Fruit fly (Drosophila melanogaster) whole organism, adult: ENCODE results near the gene COX7AL2.

ENCODE experiments used
- CG11617 ChIP-seq: fragments of 200-800 bp; sonication (Bioruptor generic); optimal IDR thresholded peaks from 2 replicates; lab custom pipeline; 2017; ENCODE audit warnings: mild to moderate bottlenecking, missing biosample characterization, missing genetic modification reagents, missing genetic modification characterization
- CG12768 ChIP-seq: fragments of 200-800 bp; sonication (Bioruptor generic); optimal IDR thresholded peaks from 2 replicates; lab custom pipeline; 2017; ENCODE audit warnings: missing biosample characterization, missing genetic modification characterization, mild to moderate bottlenecking, moderate library complexity, missing genetic modification reagents
- CG14711 ChIP-seq: fragments of 200-800 bp; sonication (Bioruptor generic); optimal IDR thresholded peaks from 2 replicates; lab custom pipeline; 2018; ENCODE audit warnings: missing biosample characterization, mild to moderate bottlenecking, missing genetic modification characterization, moderate library complexity
- CG1620 ChIP-seq: fragments of 200-800 bp; sonication (Bioruptor generic); optimal IDR thresholded peaks from 2 replicates; lab custom pipeline; 2016; ENCODE audit warnings: missing biosample characterization, missing genetic modification characterization
- CG33017 ChIP-seq: fragments of 200-800 bp; sonication (Bioruptor generic); optimal IDR thresholded peaks from 2 replicates; lab custom pipeline; 2018; ENCODE audit warnings: missing biosample characterization, mild to moderate bottlenecking, missing genetic modification characterization, moderate library complexity
- CG5204 ChIP-seq: fragments of 200-800 bp; sonication (Bioruptor generic); optimal IDR thresholded peaks from 2 replicates; lab custom pipeline; 2016; ENCODE audit warnings: missing biosample characterization, missing genetic modification characterization
- CG7045 ChIP-seq: fragments of 200-800 bp; sonication (Bioruptor generic); optimal IDR thresholded peaks from 2 replicates; lab custom pipeline; 2017; ENCODE audit warnings: missing biosample characterization, mild to moderate bottlenecking, missing genetic modification characterization
- CG7101 ChIP-seq: fragments of 200-800 bp; sonication (Bioruptor generic); optimal IDR thresholded peaks from 2 replicates; lab custom pipeline; 2018; ENCODE audit warnings: missing biosample characterization, mild to moderate bottlenecking, missing genetic modification characterization, moderate library complexity
- Clk ChIP-seq: fragments of 200-800 bp; sonication (Bioruptor generic); optimal IDR thresholded peaks from 2 replicates; lab custom pipeline; 2017; ENCODE audit warnings: missing biosample characterization, missing genetic modification characterization
- Crg-1 ChIP-seq: fragments of 200-800 bp; sonication (Bioruptor generic); optimal IDR thresholded peaks from 2 replicates; lab custom pipeline; 2016; ENCODE audit warnings: missing biosample characterization, missing genetic modification characterization
- Hr96 ChIP-seq: fragments of 200-800 bp; sonication (Bioruptor generic); optimal IDR thresholded peaks from 2 replicates; lab custom pipeline; 2016; ENCODE audit warnings: missing biosample characterization, missing genetic modification characterization
- Mnt ChIP-seq: fragments of 200-800 bp; sonication (Bioruptor generic); optimal IDR thresholded peaks from 2 replicates; lab custom pipeline; 2016; ENCODE audit warnings: missing biosample characterization, mild to moderate bottlenecking, missing genetic modification characterization
- bab1 ChIP-seq: fragments of 200-800 bp; sonication (Bioruptor generic); optimal IDR thresholded peaks from 3 replicates; lab custom pipeline; 2019; ENCODE audit warnings: missing biosample characterization, mild to moderate bottlenecking, missing genetic modification characterization, moderate library complexity
- cic ChIP-seq: fragments of 200-800 bp; sonication (Bioruptor generic); optimal IDR thresholded peaks from 2 replicates; lab custom pipeline; 2017; ENCODE audit warnings: missing biosample characterization, mild to moderate bottlenecking, missing genetic modification characterization, moderate library complexity
- cnc ChIP-seq, 2 experiments: fragments of >200 bp; optimal IDR thresholded peaks; 2 replicates each; lab custom pipeline; 2017
- kay ChIP-seq: fragments of 200-800 bp; sonication (Bioruptor generic); peaks from one replicate; lab custom pipeline; 2016; ENCODE audit warnings: missing biosample characterization, missing genetic modification characterization, borderline replicate concordance
- ovo ChIP-seq: fragments of 200-800 bp; sonication (Bioruptor generic); optimal IDR thresholded peaks from 2 replicates; lab custom pipeline; 2016; ENCODE audit warnings: missing biosample characterization, missing genetic modification characterization
- pad ChIP-seq: fragments of 200-800 bp; sonication (Bioruptor generic); optimal IDR thresholded peaks from 3 replicates; lab custom pipeline; 2017; ENCODE audit warnings: missing biosample characterization, missing genetic modification characterization, mild to moderate bottlenecking, moderate library complexity, missing genetic modification reagents
- tj ChIP-seq: fragments of 200-800 bp; sonication (Bioruptor generic); optimal IDR thresholded peaks from 3 replicates; lab custom pipeline; 2017; ENCODE audit warnings: missing biosample characterization, mild to moderate bottlenecking, missing genetic modification characterization, moderate library complexity
- toe ChIP-seq: fragments of 200-800 bp; sonication (Bioruptor generic); optimal IDR thresholded peaks from 2 replicates; lab custom pipeline; 2016; ENCODE audit warnings: missing biosample characterization, missing genetic modification characterization

The COX7AL2 gene

dm6 chr2L:2180120-2180539 lies 17.6 kb downstream of the COX7AL2 start:
- TF ChIP-seq CG1620, result no peak
- TF ChIP-seq tj (GFP tag; lab: Kevin White, UChicago), result peak; percentile 2
- no peak for TF ChIP-seq CG12768 (GFP tag; lab: Kevin White, UChicago)
- no peak for TF ChIP-seq pad (GFP tag; lab: Kevin White, UChicago)
- TF ChIP-seq kay (GFP tag; lab: Kevin White, UChicago), result no peak
- no peak for TF ChIP-seq cnc (optimal IDR thresholded peaks at IDR 0.05; lab: Kevin White, UChicago)
- TF ChIP-seq Hr96 (GFP tag; lab: Kevin White, UChicago), result peak; percentile 10
- TF ChIP-seq CG11617, result no peak
- no peak for TF ChIP-seq CG5204 (GFP tag; lab: Kevin White, UChicago)
- peak; percentile 14 for TF ChIP-seq CG33017
- TF ChIP-seq Mnt (GFP tag; lab: Kevin White, UChicago), result no peak
- TF ChIP-seq Clk (GFP tag; lab: Kevin White, UChicago), result no peak
- peak; percentile 33 for TF ChIP-seq CG14711 (tag; lab: Kevin White, UChicago)
- peak; percentile 14 for TF ChIP-seq toe (GFP tag; lab: Kevin White, UChicago)
- no peak for TF ChIP-seq cic
- TF ChIP-seq Crg-1 (GFP tag; lab: Kevin White, UChicago), result no peak
- TF ChIP-seq bab1, result no peak
- peak; percentile 41 for TF ChIP-seq CG7101 (tag; lab: Kevin White, UChicago)
- TF ChIP-seq ovo (GFP tag; lab: Kevin White, UChicago), result no peak
- peak; percentile 25 for TF ChIP-seq CG7045 (GFP tag; lab: Kevin White, UChicago)

DNA sequence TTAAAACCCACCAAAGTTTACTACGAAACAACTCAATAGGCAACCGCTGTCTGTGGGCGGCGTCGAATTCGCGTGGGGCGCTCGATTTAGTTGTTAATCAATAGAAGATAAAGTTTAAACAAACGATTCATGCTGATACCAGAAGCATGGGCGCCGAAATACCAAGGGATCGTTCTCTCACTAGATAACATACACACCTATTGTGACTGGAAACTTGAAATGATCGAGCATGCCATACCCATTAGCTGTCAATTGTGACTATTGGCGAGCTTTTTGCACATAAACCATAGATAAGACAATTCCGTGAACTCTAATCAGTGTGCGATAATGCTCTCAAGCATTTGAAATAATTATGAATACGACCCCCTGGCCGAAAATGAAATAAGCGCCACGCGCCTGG lies 18.3 kb downstream of the COX7AL2 start:
- TF ChIP-seq CG12768 (GFP tag; lab: Kevin White, UChicago) (no peak), bab1 (no peak), ovo (GFP tag; lab: Kevin White, UChicago) (no peak), cic (peak; percentile 2)

DNA sequence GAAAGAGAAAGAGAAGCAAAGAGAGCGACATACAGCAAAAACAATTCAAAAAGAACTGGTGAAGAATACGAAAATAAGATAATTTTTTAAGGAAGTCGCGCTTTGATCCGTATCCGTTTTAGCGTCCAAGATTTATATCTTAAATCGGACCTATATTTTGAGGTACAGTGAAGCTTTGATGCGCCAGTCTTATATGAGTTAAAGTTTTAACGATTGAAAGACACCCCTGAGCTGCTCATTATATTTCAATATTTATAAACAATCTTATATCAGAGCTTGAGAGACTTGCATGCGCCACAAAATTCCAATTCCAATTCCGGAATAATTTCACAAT lies 18.9 kb downstream of the COX7AL2 start:
- TF ChIP-seq ovo (GFP tag; lab: Kevin White, UChicago) (no peak), CG11617 (no peak), cnc (optimal IDR thresholded peaks at IDR 0.05; lab: Kevin White, UChicago) (no peak), CG14711 (tag; lab: Kevin White, UChicago) (no peak), toe (GFP tag; lab: Kevin White, UChicago) (no peak)

dm6 chr2L:2177969-2178809 lies 19.5 kb downstream of the COX7AL2 start, which contains the start of gene aop:
Gene aop, minus strand, starts transcription at chr2L:2178754.
- TF ChIP-seq pad (GFP tag; lab: Kevin White, UChicago) (peak; percentile 53), Crg-1 (GFP tag; lab: Kevin White, UChicago) (peak; percentile 63), cic (peak; percentile 77), CG33017 (no peak), CG11617 (peak; percentile 80), CG5204 (GFP tag; lab: Kevin White, UChicago) (peak; percentile 35), Clk (GFP tag; lab: Kevin White, UChicago) (peak; percentile 31), cnc (optimal IDR thresholded peaks at IDR 0.05; lab: Kevin White, UChicago) (no peak), Mnt (GFP tag; lab: Kevin White, UChicago) (peak; percentile 73), bab1 (peak; percentile 48), CG7045 (GFP tag; lab: Kevin White, UChicago) (peak; percentile 27), tj (GFP tag; lab: Kevin White, UChicago) (peak; percentile 84), Hr96 (GFP tag; lab: Kevin White, UChicago) (peak; percentile 54), CG14711 (tag; lab: Kevin White, UChicago) (peak; percentile 15), ovo (GFP tag; lab: Kevin White, UChicago) (peak; percentile 35), CG7101 (tag; lab: Kevin White, UChicago) (peak; percentile 62), CG1620 (no peak), CG12768 (GFP tag; lab: Kevin White, UChicago) (peak; percentile 60), kay (GFP tag; lab: Kevin White, UChicago) (peak; percentile 38), toe (GFP tag; lab: Kevin White, UChicago) (peak; percentile 13)

DNA sequence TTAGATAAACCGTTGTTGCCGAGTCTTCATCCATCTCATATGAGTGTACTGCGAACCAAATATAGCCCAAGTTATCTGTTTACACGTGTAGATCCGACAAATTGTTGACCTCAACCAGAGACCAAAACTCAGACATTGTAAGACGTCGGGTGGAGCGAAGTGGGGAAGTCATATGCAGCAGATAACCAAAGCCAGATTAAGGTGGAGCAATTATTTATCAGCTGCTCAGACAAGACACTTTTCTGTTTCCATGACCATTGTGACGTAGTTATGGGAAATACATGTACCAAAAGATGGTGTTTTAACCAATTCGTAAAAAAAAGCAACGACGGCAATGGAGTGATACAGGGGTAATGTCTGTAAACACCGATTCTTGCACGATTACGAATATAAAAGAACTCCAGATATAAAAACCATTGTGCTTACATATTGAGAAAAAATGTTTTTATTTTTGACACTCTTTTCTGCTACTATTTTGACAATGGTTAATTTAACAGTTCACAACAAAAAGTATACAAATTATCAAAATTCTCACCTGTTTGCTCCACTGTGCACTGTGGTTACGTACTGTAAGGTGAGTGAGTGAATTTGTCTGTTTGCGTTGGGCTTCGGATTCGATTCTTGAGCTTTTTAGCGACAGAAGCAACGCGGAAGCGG lies 20.3 kb downstream of the COX7AL2 start:
- peak; percentile 33 for TF ChIP-seq CG14711 (tag; lab: Kevin White, UChicago)
- TF ChIP-seq pad (GFP tag; lab: Kevin White, UChicago), result no peak
- TF ChIP-seq CG5204 (GFP tag; lab: Kevin White, UChicago), result peak; percentile 27
- TF ChIP-seq ovo (GFP tag; lab: Kevin White, UChicago), result no peak
- TF ChIP-seq Mnt (GFP tag; lab: Kevin White, UChicago), result no peak
- TF ChIP-seq kay (GFP tag; lab: Kevin White, UChicago), result peak; percentile 71
